In genomic region chrV:14813566-14813965, ce11 we compare ENCODE assay signal across 2 worm cellular contexts.
TF ChIP-seq lines count a peak whose summit lies in the region.

No protein-coding gene starts in this region.

TF ChIP-seq in whole organism, L1 larva, 84 proteins besides CTCF, POLR2A, EP300 and RAD21:
- TF ChIP-seq rnt-1 (tag; optimal IDR thresholded peaks at IDR 0.05; lab: Kevin White, UChicago) (no peak), lsy-2 (tag; optimal IDR thresholded peaks at IDR 0.05; lab: Kevin White, UChicago) (peak; percentile 56 to 79)

TF ChIP-seq in whole organism, mixed stage, embryonic, 35 proteins besides CTCF, POLR2A, EP300 and RAD21:
- no peak for TF ChIP-seq hlh-1 (tag; optimal IDR thresholded peaks at IDR 0.05; lab: Kevin White, UChicago)
- TF ChIP-seq sem-2 (GFP tag; optimal IDR thresholded peaks at IDR 0.05; lab: Kevin White, UChicago), result no peak
- TF ChIP-seq mab-5 (tag; optimal IDR thresholded peaks at IDR 0.05; lab: Kevin White, UChicago), result no peak
- TF ChIP-seq lsy-2 (tag; optimal IDR thresholded peaks at IDR 0.05; lab: Kevin White, UChicago), result peak; percentile 85
- no peak for TF ChIP-seq tbx-8 (GFP tag; optimal IDR thresholded peaks at IDR 0.05; lab: Kevin White, UChicago)
- no peak for TF ChIP-seq drap-1 (GFP tag; optimal IDR thresholded peaks at IDR 0.05; lab: Kevin White, UChicago)
- no peak for TF ChIP-seq pha-4 (tag; optimal IDR thresholded peaks at IDR 0.05; lab: Kevin White, UChicago)

Comparison
In these comparisons a context has a peak if more than half of its experiments do, and no peak if none do; other contexts are left out.
1. Of the 14 proteins assayed by ChIP-seq in both whole organism, L1 larva and whole organism, mixed stage, embryonic: peak only in whole organism, L1 larva: none; only in whole organism, mixed stage, embryonic: none; in both: lsy-2; in neither: 13.